Worm (Caenorhabditis elegans): Measurements from ENCODE around the gene gyg-2.

Gene gyg-2

ce11 chrV:16725955-16726354 lies 20.1 kb downstream of the gyg-2 start (continued):
- TF ChIP-seq unc-62 (GFP tag; optimal IDR thresholded peaks at IDR 0.05 in 1 of 2) = peak in 1 of 2 experiments; percentile 2
- TF ChIP-seq unc-62 (tag; optimal IDR thresholded peaks at IDR 0.05) = no peak
- no peak for TF ChIP-seq cey-2 (tag; optimal IDR thresholded peaks at IDR 0.05; ENCODE audit: borderline replicate concordance, insufficient read depth)
- no peak for TF ChIP-seq lim-7 (GFP tag; IDR thresholded peaks at IDR 0.05)
- no peak for TF ChIP-seq daf-16 (GFP tag; optimal IDR thresholded peaks at IDR 0.05)
- peak; percentile 92 for TF ChIP-seq daf-16 (tag; optimal IDR thresholded peaks at IDR 0.05)

ce11 chrV:16724574-16724973 lies 21.5 kb downstream of the gyg-2 start:
- TF ChIP-seq Y5F2A.4 (GFP tag; optimal IDR thresholded peaks at IDR 0.05) (no peak), madf-5 (GFP tag; IDR thresholded peaks at IDR 0.05) (no peak), pha-4 (GFP tag; IDR thresholded peaks at IDR 0.05) (no peak), pha-4 (tag; optimal IDR thresholded peaks at IDR 0.05) (peak; percentile 81), Y105C5A.15 (GFP tag; IDR thresholded peaks at IDR 0.05) (no peak), dmd-6 (GFP tag; IDR thresholded peaks at IDR 0.05) (peak; percentile 22; the same call in 1 of the 2 replicates), tra-1 (GFP tag; IDR thresholded peaks at IDR 0.05) (no peak), ztf-7 (tag; optimal IDR thresholded peaks at IDR 0.05) (no peak), gei-8 (GFP tag; optimal IDR thresholded peaks at IDR 0.05) (no peak), nhr-48 (tag; optimal IDR thresholded peaks at IDR 0.05) (peak; percentile 7), ZK337.2 (GFP tag; IDR thresholded peaks at IDR 0.05) (no peak), unc-39 (tag; optimal IDR thresholded peaks at IDR 0.05) (no peak), lsy-2 (tag; optimal IDR thresholded peaks at IDR 0.05) (no peak), F49E8.2 (tag; optimal IDR thresholded peaks at IDR 0.05; ENCODE audit: borderline replicate concordance) (no peak), saeg-2 (GFP tag; IDR thresholded peaks at IDR 0.05) (no peak)

- TF ChIP-seq unc-62 (GFP tag; optimal IDR thresholded peaks at IDR 0.05 in 1 of 2) (peak in 1 of 2 experiments; percentile 90), unc-62 (tag; optimal IDR thresholded peaks at IDR 0.05) (no peak), R02D3.7 (tag; optimal IDR thresholded peaks at IDR 0.05) (no peak)
Observed at ce11 chrV:16723744-16724143, 22.3 kb downstream of the gyg-2 start, which contains the start of gene nhr-112. nhr-112 (minus strand) TSS chrV:16723844.

- TF ChIP-seq egl-27 (tag; optimal IDR thresholded peaks at IDR 0.05) = no peak
- TF ChIP-seq F44E2.7 (GFP tag; IDR thresholded peaks at IDR 0.05) = no peak
- TF ChIP-seq nhr-28 (tag; optimal IDR thresholded peaks at IDR 0.05) = no peak
- no peak for TF ChIP-seq nhr-237 (tag; optimal IDR thresholded peaks at IDR 0.05)
- no peak for TF ChIP-seq sdz-12 (GFP tag; optimal IDR thresholded peaks at IDR 0.05)
- TF ChIP-seq ceh-28 (tag; optimal IDR thresholded peaks at IDR 0.05) = no peak
- no peak for TF ChIP-seq nhr-77 (tag; optimal IDR thresholded peaks at IDR 0.05)
Observed at ce11 chrV:16716574-16716973, 29.5 kb downstream of the gyg-2 start, which contains the start of gene srh-137. srh-137 (minus strand) TSS chrV:16716674.

DNA sequence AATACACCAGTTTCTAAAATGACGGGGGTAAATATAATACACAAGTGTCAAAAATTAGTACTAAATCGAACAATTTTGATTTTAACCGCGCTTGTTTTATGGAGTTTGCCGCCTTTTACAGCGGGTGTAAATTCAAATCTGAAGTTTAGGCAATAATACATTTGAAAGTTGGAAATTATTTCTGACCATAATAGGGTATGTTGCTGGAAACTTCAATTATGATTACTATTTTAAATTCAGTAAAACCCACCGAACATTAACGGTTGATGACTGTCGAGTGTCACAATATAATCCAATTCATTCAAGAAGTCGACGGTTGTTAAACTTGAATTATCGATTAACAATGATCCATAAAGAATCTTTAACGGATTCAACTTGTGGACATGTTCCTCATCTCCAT lies 32.3 kb downstream of the gyg-2 start:
- TF ChIP-seq aha-1 (tag) = peak; percentile 22
- no peak for TF ChIP-seq lim-7 (GFP tag; IDR thresholded peaks at IDR 0.05)
- TF ChIP-seq unc-62 (GFP tag; optimal IDR thresholded peaks at IDR 0.05 in 1 of 2) = peak in 1 of 2 experiments; percentile 93
- TF ChIP-seq unc-62 (tag; optimal IDR thresholded peaks at IDR 0.05) = no peak

ce11 chrV:16706549-16706948 lies 39.5 kb downstream of the gyg-2 start, which contains the start of gene clec-9:
clec-9 (minus strand) TSS chrV:16706649.
- TF ChIP-seq ztf-7 (tag; optimal IDR thresholded peaks at IDR 0.05) = no peak
- no peak for TF ChIP-seq ceh-28 (tag; optimal IDR thresholded peaks at IDR 0.05)
- no peak for TF ChIP-seq daf-12 (tag; optimal IDR thresholded peaks at IDR 0.05)
- no peak for TF ChIP-seq unc-130 (GFP tag; optimal IDR thresholded peaks at IDR 0.05)
- no peak for TF ChIP-seq daf-16 (GFP tag; optimal IDR thresholded peaks at IDR 0.05)
- no peak for TF ChIP-seq daf-16 (tag; optimal IDR thresholded peaks at IDR 0.05)
- no peak for TF ChIP-seq gei-8 (GFP tag; optimal IDR thresholded peaks at IDR 0.05)
- TF ChIP-seq Y48G9A.11 (GFP tag; IDR thresholded peaks at IDR 0.05) = no peak
- TF ChIP-seq F10B5.3 (tag; optimal IDR thresholded peaks at IDR 0.05) = no peak
- no peak for TF ChIP-seq aha-1 (tag)
- TF ChIP-seq lin-29 (GFP tag; IDR thresholded peaks at IDR 0.05) = no peak
- no peak for TF ChIP-seq T20F7.1 (GFP tag; optimal IDR thresholded peaks at IDR 0.05)
- TF ChIP-seq mes-2 (tag; optimal IDR thresholded peaks at IDR 0.05; ENCODE audit: poor library complexity, severe bottlenecking) = no peak
- no peak for TF ChIP-seq tag-97 (GFP tag; IDR thresholded peaks at IDR 0.05)
- no peak for TF ChIP-seq egl-43 (GFP tag; IDR thresholded peaks at IDR 0.05)
- no peak for TF ChIP-seq nhr-48 (tag; optimal IDR thresholded peaks at IDR 0.05)
- no peak for TF ChIP-seq set-16 (GFP tag; IDR thresholded peaks at IDR 0.05)
- TF ChIP-seq hif-1 (tag; optimal IDR thresholded peaks at IDR 0.05) = no peak
- TF ChIP-seq hlh-11 (tag; optimal IDR thresholded peaks at IDR 0.05) = no peak
- no peak for TF ChIP-seq dmd-6 (GFP tag; IDR thresholded peaks at IDR 0.05)

Measured in whole organism, L4 larva.